Worm (Caenorhabditis elegans) whole organism, L2 larva: ENCODE data around the gene cest-6.

Experiments used
- alr-1 ChIP-seq: fragments of 150-350 bp; optimal IDR thresholded peaks from 2 replicates; lab custom pipeline; 2014; ENCODE audit warnings: missing biosample characterization, missing genetic modification characterization
- ama-1 ChIP-seq: fragments of 150-350 bp; optimal IDR thresholded peaks from 2 replicates; lab custom pipeline; 2018; ENCODE audit warnings: inconsistent platforms
- elt-3 ChIP-seq: sonication (generic microtip); optimal IDR thresholded peaks from 2 replicates; lab custom pipeline; 2017; ENCODE audit warnings: missing biosample characterization, missing genetic modification characterization
- fos-1 ChIP-seq: fragments of 150-350 bp; optimal IDR thresholded peaks from 2 replicates; lab custom pipeline; 2014; ENCODE audit warnings: missing biosample characterization, missing genetic modification characterization
- lin-13 ChIP-seq: fragments of 150-350 bp; optimal IDR thresholded peaks from 2 replicates; lab custom pipeline; 2014; ENCODE audit warnings: missing biosample characterization, missing genetic modification reagents, missing genetic modification characterization
- peb-1 ChIP-seq: fragments of 150-350 bp; optimal IDR thresholded peaks from 2 replicates; lab custom pipeline; 2014; ENCODE audit warnings: missing biosample characterization, missing genetic modification characterization
- sem-4 ChIP-seq: fragments of 150-350 bp; optimal IDR thresholded peaks from 2 replicates; lab custom pipeline; 2014; ENCODE audit warnings: missing biosample characterization, missing genetic modification reagents, missing genetic modification characterization
- snpc-4 ChIP-seq: fragments of 150-350 bp; optimal IDR thresholded peaks from 2 replicates; lab custom pipeline; 2014; ENCODE audit warnings: missing biosample characterization, missing genetic modification characterization

ce11 chrIV:6941101-6941500 is 12.8 kb upstream of the cest-6 start:
- TF ChIP-seq sem-4 (tag; lab: Kevin White, UChicago) = no peak
- TF ChIP-seq snpc-4 (tag; lab: Kevin White, UChicago) = no peak
- TF ChIP-seq ama-1 = no peak
- no peak for TF ChIP-seq peb-1 (tag; lab: Kevin White, UChicago)
- TF ChIP-seq lin-13 (GFP tag; lab: Kevin White, UChicago) = no peak
- TF ChIP-seq alr-1 (tag; lab: Kevin White, UChicago) = no peak
- TF ChIP-seq fos-1 (tag; lab: Kevin White, UChicago) = no peak
- no peak for TF ChIP-seq elt-3
